Fruit fly (Drosophila melanogaster) whole organism, wandering third instar larva: Measurements from ENCODE around the gene Nadsyn.

Source experiments
- Hr83 ChIP-seq: fragments of 200-300 bp; sonication (Bioruptor generic); optimal IDR thresholded peaks from 2 replicates; lab custom pipeline; 2016; ENCODE audit warnings: missing biosample characterization, mild to moderate bottlenecking, missing genetic modification characterization, moderate library complexity; ENCODE audit not compliant: poor library complexity, severe bottlenecking
- lola ChIP-seq: fragments of >200 bp; optimal IDR thresholded peaks from 2 replicates; lab custom pipeline; 2017; ENCODE audit warnings: missing biosample characterization, missing genetic modification characterization
- psq ChIP-seq: fragments of 200-800 bp; sonication (Bioruptor generic); optimal IDR thresholded peaks from 3 replicates; lab custom pipeline; 2017; ENCODE audit warnings: missing biosample characterization, mild to moderate bottlenecking, missing genetic modification characterization, moderate library complexity

DNA sequence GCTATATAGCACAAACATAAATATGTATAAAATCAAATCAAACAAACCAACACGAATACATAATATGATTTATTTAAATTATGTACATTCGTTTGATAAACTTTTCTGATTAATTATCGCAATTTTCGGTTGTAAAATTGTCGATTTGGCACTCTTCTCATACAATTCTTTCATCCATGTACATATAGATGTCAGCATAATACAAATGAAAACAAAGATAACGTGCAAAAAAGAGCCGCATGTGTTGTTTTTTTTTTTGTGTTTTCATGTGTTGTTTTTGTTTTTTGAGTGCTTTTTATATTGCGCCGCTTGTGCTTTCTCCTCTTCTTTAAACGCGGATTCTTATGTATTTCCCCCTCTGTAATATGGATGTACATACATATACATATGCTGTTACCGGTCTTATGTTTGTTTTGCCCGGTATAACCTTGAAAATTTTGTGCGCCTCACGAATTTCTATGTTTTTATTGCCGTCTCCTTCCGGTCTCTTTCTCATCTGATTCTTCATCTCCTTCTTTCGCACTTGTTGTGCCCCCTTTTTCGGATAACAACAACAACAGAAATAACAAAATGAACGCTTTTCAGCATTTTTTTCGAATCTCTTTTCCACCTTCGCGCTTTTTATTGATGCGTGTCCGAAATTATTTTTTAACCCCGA lies 35.1 kb upstream of the Nadsyn start:
- no peak for TF ChIP-seq Hr83 (GFP tag; lab: Kevin White, UChicago)
- peak; percentile 94 for TF ChIP-seq psq (GFP tag; lab: Kevin White, UChicago)
- no peak for TF ChIP-seq lola (GFP tag; lab: Kevin White, UChicago)
